Fruit fly (Drosophila melanogaster): ENCODE data around the gene Cyp12c1.

The Cyp12c1 gene

DNA sequence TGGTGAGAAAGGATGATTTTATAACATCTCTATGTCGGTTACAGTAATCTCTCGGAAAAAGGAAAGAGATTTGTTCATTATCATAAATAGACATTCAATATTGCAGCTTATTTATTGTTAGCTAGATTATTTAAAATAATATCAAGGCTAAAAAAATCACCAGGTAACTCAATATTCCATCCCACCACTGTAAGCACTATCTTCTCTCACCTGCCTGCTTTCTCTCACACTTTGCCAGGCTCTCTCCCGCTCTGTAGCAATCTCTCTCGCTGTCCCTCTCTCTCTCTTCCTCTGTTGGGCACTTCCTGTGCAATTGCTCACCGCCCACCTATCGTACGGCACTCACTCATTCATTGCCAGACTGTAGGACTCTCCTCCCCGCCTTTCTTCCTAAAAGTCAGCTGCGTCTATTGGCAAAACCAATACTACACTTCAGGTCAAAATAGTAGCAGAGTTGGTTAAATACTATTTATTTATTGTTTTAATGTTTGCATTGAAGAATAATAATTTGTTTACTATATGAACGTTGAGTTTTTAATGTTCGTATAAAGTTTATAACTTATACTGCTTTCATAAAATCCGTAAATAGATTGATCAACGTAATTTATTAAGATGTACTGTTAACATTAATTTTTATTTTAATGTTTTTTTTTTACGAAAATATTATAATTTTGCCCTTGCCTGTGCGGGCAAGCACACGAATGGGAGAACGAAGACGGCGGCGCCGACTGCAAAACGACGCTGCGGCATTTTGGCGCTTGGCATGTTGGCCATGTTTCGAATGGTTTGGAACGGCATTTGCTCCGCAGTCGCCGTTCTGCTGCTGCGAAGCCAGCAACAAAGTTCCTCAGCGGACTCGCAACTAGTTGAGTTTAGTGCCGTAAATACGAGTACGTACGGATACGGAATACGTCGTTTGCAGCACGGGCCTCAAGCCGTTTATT is 45.3 kb downstream of the Cyp12c1 start (continued):
- TF ChIP-seq cg (GFP tag; optimal IDR thresholded peaks at IDR 0.05) (no peak), lbe (GFP tag; optimal IDR thresholded peaks at IDR 0.05) (peak; percentile 72), Sry-β (GFP tag; optimal IDR thresholded peaks at IDR 0.05) (peak; percentile 10), MESR4 (GFP tag; optimal IDR thresholded peaks at IDR 0.05) (peak; percentile 27), CG8478 (optimal IDR thresholded peaks at IDR 0.05) (no peak), CG13775 (GFP tag; optimal IDR thresholded peaks at IDR 0.05) (peak; percentile 86), esg (GFP tag; conservative IDR thresholded peaks at IDR 0.05) (peak; percentile 95), Atf3 (GFP tag; optimal IDR thresholded peaks at IDR 0.05) (peak; percentile 81), CG17568 (GFP tag; optimal IDR thresholded peaks at IDR 0.05) (peak; percentile 77), crol (GFP tag; IDR thresholded peaks at IDR 0.05) (peak; percentile 72; the same call in 1 of the 2 replicates), mirr (GFP tag; optimal IDR thresholded peaks at IDR 0.05) (peak; percentile 92), usp (GFP tag; optimal IDR thresholded peaks at IDR 0.05) (no peak), gce (GFP tag; IDR thresholded peaks at IDR 0.05) (peak; percentile 98), Jarid2 (GFP tag; optimal IDR thresholded peaks at IDR 0.05) (peak; percentile 81), disco-r (GFP tag; optimal IDR thresholded peaks at IDR 0.05) (peak; percentile 40), BEAF-32 (GFP tag; optimal IDR thresholded peaks at IDR 0.05) (no peak), MTF-1 (GFP tag; optimal IDR thresholded peaks at IDR 0.05; ENCODE audit: borderline replicate concordance) (peak; percentile 72), CG31224 (GFP tag; IDR thresholded peaks at IDR 0.05) (peak; percentile 95), unpg (GFP tag; optimal IDR thresholded peaks at IDR 0.05) (peak; percentile 93), Bteb2 (GFP tag; optimal IDR thresholded peaks at IDR 0.05) (peak; percentile 96), CG18476 (GFP tag; optimal IDR thresholded peaks at IDR 0.05) (peak; percentile 76), ci (GFP tag; IDR thresholded peaks at IDR 0.05) (peak; percentile 98), Six4 (GFP tag; optimal IDR thresholded peaks at IDR 0.05) (peak; percentile 84), CG14667 (GFP tag; IDR thresholded peaks at IDR 0.05) (peak; percentile 97), HLH54F (GFP tag; optimal IDR thresholded peaks at IDR 0.05) (peak; percentile 94), Taf1 (GFP tag; IDR thresholded peaks at IDR 0.05) (peak; percentile 99), CG6683 (GFP tag; optimal IDR thresholded peaks at IDR 0.05) (peak; percentile 88), zfh1 (GFP tag; IDR thresholded peaks at IDR 0.05) (peak; percentile 98), Mes4 (GFP tag; optimal IDR thresholded peaks at IDR 0.05) (peak; percentile 88), CG12769 (tag; optimal IDR thresholded peaks at IDR 0.05) (peak; percentile 99), Sox102F (GFP tag; optimal IDR thresholded peaks at IDR 0.05) (peak; percentile 93), chm (GFP tag; IDR thresholded peaks at IDR 0.05) (peak; percentile 97; the same call in 1 of the 2 replicates), CG11504 (tag; optimal IDR thresholded peaks at IDR 0.05) (peak; percentile 93), caup (GFP tag; optimal IDR thresholded peaks at IDR 0.05; ENCODE audit: severe bottlenecking) (peak; percentile 94), sqz (GFP tag; optimal IDR thresholded peaks at IDR 0.05) (peak; percentile 74), CG15011 (GFP tag; optimal IDR thresholded peaks at IDR 0.05) (peak; percentile 83), Elba2 (GFP tag; optimal IDR thresholded peaks at IDR 0.05) (no peak), eyg (GFP tag; optimal IDR thresholded peaks at IDR 0.05) (peak; percentile 89), CG7357 (GFP tag; IDR thresholded peaks at IDR 0.05) (peak; percentile 88), CG2199 (GFP tag; IDR thresholded peaks at IDR 0.05) (peak; percentile 95), Vsx1 (GFP tag; optimal IDR thresholded peaks at IDR 0.05) (peak; percentile 42), ab (GFP tag; optimal IDR thresholded peaks at IDR 0.05) (peak; percentile 94), GATAe (GFP tag; conservative IDR thresholded peaks at IDR 0.05) (peak; percentile 83), zen (tag; optimal IDR thresholded peaks at IDR 0.05) (peak; percentile 76), ap (GFP tag; IDR thresholded peaks at IDR 0.05) (peak; percentile 95), Fer2 (tag; optimal IDR thresholded peaks at IDR 0.05) (peak; percentile 93), Drgx (GFP tag; IDR thresholded peaks at IDR 0.05) (peak; percentile 98), Atf6 (GFP tag; IDR thresholded peaks at IDR 0.05) (peak; percentile 97), kah (GFP tag; optimal IDR thresholded peaks at IDR 0.05) (peak; percentile 73)

Measured in whole organism, embryonic.